Fruit fly (Drosophila melanogaster): Measurements from ENCODE around the gene CG17726.

dm6 chr3R:11246865-11247264 lies 20.3 kb downstream of the CG17726 start:
- TF ChIP-seq tna (GFP tag; IDR thresholded peaks at IDR 0.05; ENCODE audit: partially characterized antibody) = no peak
- TF ChIP-seq dm (GFP tag; optimal IDR thresholded peaks at IDR 0.05) = no peak
- TF ChIP-seq bcd (GFP tag; optimal IDR thresholded peaks at IDR 0.05) = no peak
- no peak for TF ChIP-seq Max (GFP tag; optimal IDR thresholded peaks at IDR 0.05)
- TF ChIP-seq Ets65A (GFP tag) = no peak
- TF ChIP-seq CG6791 (GFP tag; IDR thresholded peaks at IDR 0.05; ENCODE audit: partially characterized antibody) = no peak
- no peak for TF ChIP-seq eyg (GFP tag; optimal IDR thresholded peaks at IDR 0.05)
- TF ChIP-seq CG2678 (tag; optimal IDR thresholded peaks at IDR 0.05) = no peak
- no peak for TF ChIP-seq CG32767 (GFP tag; IDR thresholded peaks at IDR 0.05)

All from whole organism, embryonic.